Worm (Caenorhabditis elegans): Measurements from ENCODE around the gene F58D2.3.

F58D2.3 gene

ce11 chrIV:13180723-13181122 lies at the start of gene F58D2.3:
Gene F58D2.3, minus strand, starts transcription at chrIV:13180823.
- TF ChIP-seq W03F9.2 (tag; optimal IDR thresholded peaks at IDR 0.05): no peak
- TF ChIP-seq him-1 (tag; optimal IDR thresholded peaks at IDR 0.05): no peak
- no peak for TF ChIP-seq dao-5 (tag; optimal IDR thresholded peaks at IDR 0.05)

- TF ChIP-seq dao-5 (tag; optimal IDR thresholded peaks at IDR 0.05) (no peak), W03F9.2 (tag; optimal IDR thresholded peaks at IDR 0.05) (no peak), him-1 (tag; optimal IDR thresholded peaks at IDR 0.05) (no peak)
Measured at ce11 chrIV:13221657-13222056, 41.0 kb upstream of the F58D2.3 start, which contains the start of gene C48D1.5. Gene C48D1.5, plus strand, starts transcription at chrIV:13221957.

ce11 chrIV:13220594-13220993 lies 40.0 kb upstream of the F58D2.3 start:
- TF ChIP-seq him-1 (tag; optimal IDR thresholded peaks at IDR 0.05) (no peak), W03F9.2 (tag; optimal IDR thresholded peaks at IDR 0.05) (no peak), dao-5 (tag; optimal IDR thresholded peaks at IDR 0.05) (no peak)

ce11 chrIV:13214466-13214865 lies 33.8 kb upstream of the F58D2.3 start, which contains the start of gene cho-1:
Gene cho-1, minus strand, starts transcription at chrIV:13214566.
- TF ChIP-seq W03F9.2 (tag; optimal IDR thresholded peaks at IDR 0.05) (no peak), dao-5 (tag; optimal IDR thresholded peaks at IDR 0.05) (no peak), him-1 (tag; optimal IDR thresholded peaks at IDR 0.05) (no peak)

- TF ChIP-seq him-1 (tag; optimal IDR thresholded peaks at IDR 0.05) (no peak), W03F9.2 (tag; optimal IDR thresholded peaks at IDR 0.05) (no peak), dao-5 (tag; optimal IDR thresholded peaks at IDR 0.05) (no peak)
Measured at ce11 chrIV:13209566-13209965, 28.9 kb upstream of the F58D2.3 start, which contains the start of gene C48D1.9. Gene C48D1.9, minus strand, starts transcription at chrIV:13209666.

ce11 chrIV:13205891-13206290 lies 25.3 kb upstream of the F58D2.3 start:
- TF ChIP-seq W03F9.2 (tag; optimal IDR thresholded peaks at IDR 0.05) (no peak), dao-5 (tag; optimal IDR thresholded peaks at IDR 0.05) (no peak), him-1 (tag; optimal IDR thresholded peaks at IDR 0.05) (no peak)

- TF ChIP-seq dao-5 (tag; optimal IDR thresholded peaks at IDR 0.05) (no peak), W03F9.2 (tag; optimal IDR thresholded peaks at IDR 0.05) (no peak), him-1 (tag; optimal IDR thresholded peaks at IDR 0.05) (no peak)
Measured at ce11 chrIV:13204037-13204436, 23.4 kb upstream of the F58D2.3 start, which contains the start of gene ced-3. Gene ced-3, minus strand, starts transcription at chrIV:13204137.

ce11 chrIV:13197282-13197681 lies 16.7 kb upstream of the F58D2.3 start, which contains the start of gene C48D1.1:
Gene C48D1.1, minus strand, starts transcription at chrIV:13197382.
- TF ChIP-seq dao-5 (tag; optimal IDR thresholded peaks at IDR 0.05): no peak
- TF ChIP-seq him-1 (tag; optimal IDR thresholded peaks at IDR 0.05): no peak
- TF ChIP-seq W03F9.2 (tag; optimal IDR thresholded peaks at IDR 0.05): no peak

ce11 chrIV:13193239-13193638 lies 12.6 kb upstream of the F58D2.3 start, which contains the start of gene F58D2.5:
Gene F58D2.5, minus strand, starts transcription at chrIV:13193339.
- no peak for TF ChIP-seq W03F9.2 (tag; optimal IDR thresholded peaks at IDR 0.05)
- TF ChIP-seq him-1 (tag; optimal IDR thresholded peaks at IDR 0.05): no peak
- TF ChIP-seq dao-5 (tag; optimal IDR thresholded peaks at IDR 0.05): no peak

- TF ChIP-seq W03F9.2 (tag; optimal IDR thresholded peaks at IDR 0.05): no peak
- no peak for TF ChIP-seq him-1 (tag; optimal IDR thresholded peaks at IDR 0.05)
- no peak for TF ChIP-seq dao-5 (tag; optimal IDR thresholded peaks at IDR 0.05)
Measured at ce11 chrIV:13190075-13190474, 9.5 kb upstream of the F58D2.3 start.

ce11 chrIV:13189467-13189866 lies 8.8 kb upstream of the F58D2.3 start, which contains the start of gene F58D2.2:
Gene F58D2.2, plus strand, starts transcription at chrIV:13189767.
- TF ChIP-seq dao-5 (tag; optimal IDR thresholded peaks at IDR 0.05) (no peak), W03F9.2 (tag; optimal IDR thresholded peaks at IDR 0.05) (no peak), him-1 (tag; optimal IDR thresholded peaks at IDR 0.05) (no peak)

- no peak for TF ChIP-seq him-1 (tag; optimal IDR thresholded peaks at IDR 0.05)
- TF ChIP-seq W03F9.2 (tag; optimal IDR thresholded peaks at IDR 0.05): no peak
- no peak for TF ChIP-seq dao-5 (tag; optimal IDR thresholded peaks at IDR 0.05)
Measured at ce11 chrIV:13188959-13189358, 8.3 kb upstream of the F58D2.3 start, which contains the start of gene F58D2.4. Gene F58D2.4, minus strand, starts transcription at chrIV:13189059.

ce11 chrIV:13179295-13179694 lies 1.3 kb downstream of the F58D2.3 start, which contains the start of gene lev-1:
Gene lev-1, minus strand, starts transcription at chrIV:13179395.
- TF ChIP-seq dao-5 (tag; optimal IDR thresholded peaks at IDR 0.05) (no peak), him-1 (tag; optimal IDR thresholded peaks at IDR 0.05) (no peak), W03F9.2 (tag; optimal IDR thresholded peaks at IDR 0.05) (no peak)

ce11 chrIV:13173359-13173758 lies 7.3 kb downstream of the F58D2.3 start:
- TF ChIP-seq dao-5 (tag; optimal IDR thresholded peaks at IDR 0.05): no peak
- TF ChIP-seq W03F9.2 (tag; optimal IDR thresholded peaks at IDR 0.05): no peak
- no peak for TF ChIP-seq him-1 (tag; optimal IDR thresholded peaks at IDR 0.05)

- TF ChIP-seq him-1 (tag; optimal IDR thresholded peaks at IDR 0.05) (no peak), dao-5 (tag; optimal IDR thresholded peaks at IDR 0.05) (no peak), W03F9.2 (tag; optimal IDR thresholded peaks at IDR 0.05) (no peak)
Measured at ce11 chrIV:13170241-13170640, 10.4 kb downstream of the F58D2.3 start, which contains the start of gene nas-14. Gene nas-14, plus strand, starts transcription at chrIV:13170541.

Data from whole organism, L4/young adult.